Fruit fly (Drosophila melanogaster) whole organism, adult: ENCODE data around the gene Cpr73D.

ENCODE experiments used
- CG11617 ChIP-seq: fragments of 200-800 bp; sonication (Bioruptor generic); optimal IDR thresholded peaks from 2 replicates; lab custom pipeline; 2017; ENCODE audit warnings: mild to moderate bottlenecking, missing biosample characterization, missing genetic modification reagents, missing genetic modification characterization
- CG12768 ChIP-seq: fragments of 200-800 bp; sonication (Bioruptor generic); optimal IDR thresholded peaks from 2 replicates; lab custom pipeline; 2017; ENCODE audit warnings: missing biosample characterization, missing genetic modification characterization, mild to moderate bottlenecking, moderate library complexity, missing genetic modification reagents
- CG14711 ChIP-seq: fragments of 200-800 bp; sonication (Bioruptor generic); optimal IDR thresholded peaks from 2 replicates; lab custom pipeline; 2018; ENCODE audit warnings: missing biosample characterization, mild to moderate bottlenecking, missing genetic modification characterization, moderate library complexity
- CG33017 ChIP-seq: fragments of 200-800 bp; sonication (Bioruptor generic); optimal IDR thresholded peaks from 2 replicates; lab custom pipeline; 2018; ENCODE audit warnings: missing biosample characterization, mild to moderate bottlenecking, missing genetic modification characterization, moderate library complexity
- Clk ChIP-seq: fragments of 200-800 bp; sonication (Bioruptor generic); optimal IDR thresholded peaks from 2 replicates; lab custom pipeline; 2017; ENCODE audit warnings: missing biosample characterization, missing genetic modification characterization
- Crg-1 ChIP-seq: fragments of 200-800 bp; sonication (Bioruptor generic); optimal IDR thresholded peaks from 2 replicates; lab custom pipeline; 2016; ENCODE audit warnings: missing biosample characterization, missing genetic modification characterization
- cnc ChIP-seq, 2 experiments: fragments of >200 bp; optimal IDR thresholded peaks; 2 replicates each; lab custom pipeline; 2017
- pad ChIP-seq: fragments of 200-800 bp; sonication (Bioruptor generic); optimal IDR thresholded peaks from 3 replicates; lab custom pipeline; 2017; ENCODE audit warnings: missing biosample characterization, missing genetic modification characterization, mild to moderate bottlenecking, moderate library complexity, missing genetic modification reagents
- tj ChIP-seq: fragments of 200-800 bp; sonication (Bioruptor generic); optimal IDR thresholded peaks from 3 replicates; lab custom pipeline; 2017; ENCODE audit warnings: missing biosample characterization, mild to moderate bottlenecking, missing genetic modification characterization, moderate library complexity

DNA sequence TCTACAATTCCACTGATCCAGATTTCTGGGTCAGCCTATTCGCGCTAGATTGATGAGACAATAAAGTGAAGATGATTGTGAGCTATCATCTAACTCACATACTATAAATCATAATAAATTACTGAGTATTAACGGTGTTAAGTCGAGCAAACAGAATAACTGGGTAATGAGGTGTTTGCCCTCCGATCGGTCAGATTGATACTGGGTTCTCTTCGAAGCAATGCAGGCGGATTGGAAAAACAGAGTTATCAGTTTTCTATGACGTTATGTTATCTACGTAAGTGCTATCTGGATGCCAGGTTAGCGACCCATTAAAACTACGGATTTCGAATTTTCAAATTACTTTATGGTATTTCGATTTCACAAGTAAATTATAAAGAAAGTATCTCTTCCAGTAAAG is 65.6 kb downstream of the Cpr73D start:
- TF ChIP-seq tj (GFP tag; lab: Kevin White, UChicago) (no peak), cnc (optimal IDR thresholded peaks at IDR 0.05; lab: Kevin White, UChicago) (no peak), CG12768 (GFP tag; lab: Kevin White, UChicago) (no peak), Crg-1 (GFP tag; lab: Kevin White, UChicago) (no peak), CG14711 (tag; lab: Kevin White, UChicago) (no peak), pad (GFP tag; lab: Kevin White, UChicago) (no peak), CG33017 (tag; lab: Kevin White, UChicago) (no peak), CG11617 (GFP tag; lab: Kevin White, UChicago) (no peak), Clk (GFP tag; lab: Kevin White, UChicago) (no peak)
